Worm (Caenorhabditis elegans): ENCODE measurements around the gene melo-3.

DNA sequence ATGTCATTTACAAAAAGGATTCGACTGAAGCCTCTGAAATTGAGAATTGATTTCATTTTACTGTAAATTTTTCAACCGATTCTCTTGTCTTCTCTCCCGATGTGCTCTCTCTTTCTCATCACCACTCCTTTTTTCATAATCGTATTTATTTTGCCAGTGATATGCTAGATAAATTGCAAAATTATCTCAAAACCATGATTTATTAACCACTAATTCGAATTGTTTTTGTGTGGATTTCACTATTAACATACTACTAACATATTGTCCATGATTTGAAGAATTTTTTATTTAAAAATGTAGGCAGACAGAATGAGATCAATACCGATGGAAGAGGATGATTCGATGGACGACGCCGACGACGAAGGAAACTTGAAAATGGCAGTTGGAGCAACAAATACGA, 30.5 kb upstream of the melo-3 start, which contains the start of gene C25D7.10:
- TF ChIP-seq nhr-76 (tag; optimal IDR thresholded peaks at IDR 0.05): no peak
- no peak for TF ChIP-seq lin-32 (GFP tag; optimal IDR thresholded peaks at IDR 0.05)
- TF ChIP-seq mls-2 (tag; optimal IDR thresholded peaks at IDR 0.05): no peak
- TF ChIP-seq nhr-237 (tag; optimal IDR thresholded peaks at IDR 0.05): no peak
- TF ChIP-seq sptf-1 (tag; optimal IDR thresholded peaks at IDR 0.05): no peak
- no peak for TF ChIP-seq nhr-12 (tag; optimal IDR thresholded peaks at IDR 0.05)
- no peak for TF ChIP-seq drap-1 (GFP tag; optimal IDR thresholded peaks at IDR 0.05)

All from whole organism, mixed stage, embryonic.